Worm (Caenorhabditis elegans): ENCODE data around the gene W04E12.4.
"Not testable (repeated sequence)": the region's sequence is repeated elsewhere in the genome, so short reads cannot be mapped to it uniquely, and the experiment has no call there.

DNA sequence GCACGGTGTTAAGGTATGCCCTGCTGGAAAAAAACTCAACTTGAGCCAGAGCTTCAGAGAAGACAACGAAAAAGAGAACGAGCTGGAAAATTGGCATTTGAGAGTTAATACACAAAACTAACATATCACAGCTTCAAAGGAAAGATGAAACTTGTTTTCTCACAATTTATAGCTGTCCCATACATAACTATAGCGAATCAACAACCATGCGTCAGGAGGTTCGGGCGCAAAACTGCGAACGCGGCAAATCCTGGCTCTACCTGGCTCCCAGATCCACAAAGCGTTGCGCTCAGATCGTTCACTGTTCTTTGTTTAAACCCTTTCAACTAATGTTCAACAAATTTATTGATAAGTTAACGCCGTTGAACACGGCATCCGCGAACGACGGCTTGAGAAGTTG is 31.8 kb upstream of the W04E12.4 start, which contains the start of gene Y43F8C.23:
- TF ChIP-seq hmg-11 (tag; optimal IDR thresholded peaks at IDR 0.05); lin-39 (tag; optimal IDR thresholded peaks at IDR 0.05); jun-1 (tag; optimal IDR thresholded peaks at IDR 0.05); snpc-4 (tag; optimal IDR thresholded peaks at IDR 0.05); mdl-1 (tag; optimal IDR thresholded peaks at IDR 0.05); pqm-1 (tag; optimal IDR thresholded peaks at IDR 0.05); zag-1 (tag; optimal IDR thresholded peaks at IDR 0.05); ama-1 (optimal IDR thresholded peaks at IDR 0.05); R02D3.7 (tag; optimal IDR thresholded peaks at IDR 0.05); ztf-11 (tag; optimal IDR thresholded peaks at IDR 0.05); fkh-2 (tag; optimal IDR thresholded peaks at IDR 0.05); nhr-43 (tag; optimal IDR thresholded peaks at IDR 0.05; ENCODE audit: poor library complexity, severe bottlenecking): not testable (repeated sequence)
